Fruit fly (Drosophila melanogaster) whole organism, embryonic: ENCODE results near the gene Rab6.

Experiments used
- BEAF-32 ChIP-seq: fragments of 200-800 bp; sonication (Bioruptor generic); optimal IDR thresholded peaks from 3 replicates; lab custom pipeline; 2017; ENCODE audit warnings: missing biosample characterization, missing genetic modification characterization, mild to moderate bottlenecking, moderate library complexity, missing genetic modification reagents
- CG12942 ChIP-seq: fragments of 200-800 bp; sonication (Bioruptor generic); optimal IDR thresholded peaks from 3 replicates; lab custom pipeline; 2016; ENCODE audit warnings: missing biosample characterization, missing genetic modification characterization
- CG14441 ChIP-seq: fragments of 200-800 bp; sonication (Bioruptor generic); IDR thresholded peaks from 2 replicates; pipeline ENCODE4 v1.3.6; 2022; ENCODE audit warnings: missing biosample characterization, missing genetic modification characterization
- CG4328 ChIP-seq: fragments of 200-800 bp; sonication (Bioruptor generic); optimal IDR thresholded peaks from 3 replicates; lab custom pipeline; 2017; ENCODE audit warnings: missing biosample characterization, missing genetic modification reagents, missing genetic modification characterization
- D19A ChIP-seq: fragments of 200-800 bp; optimal IDR thresholded peaks from 3 replicates; lab custom pipeline; 2019; ENCODE audit warnings: missing biosample characterization, mild to moderate bottlenecking, missing genetic modification characterization, moderate library complexity
- Gug ChIP-seq: fragments of 200-800 bp; sonication (Bioruptor generic); IDR thresholded peaks from 4 replicates; pipeline ENCODE4 v1.3.6; 2022; ENCODE audit warnings: missing biosample characterization, missing genetic modification characterization
- croc ChIP-seq: fragments of 200-800 bp; sonication (Bioruptor generic); conservative IDR thresholded peaks from 3 replicates; pipeline ENCODE4 v1.3.6; 2022; ENCODE audit warnings: missing biosample characterization, missing genetic modification characterization
- nmo ChIP-seq: fragments of 200-800 bp; sonication (Bioruptor generic); optimal IDR thresholded peaks from 2 replicates; lab custom pipeline; 2018; ENCODE audit warnings: missing biosample characterization, mild to moderate bottlenecking, missing genetic modification characterization, moderate library complexity
- pan ChIP-seq, 4 experiments: fragments of >200 bp in 3 of 4; fragments of 200-800 bp in 1 of 4; sonication (Bioruptor generic) in 1 of 4; optimal IDR thresholded peaks in 3 of 4; IDR thresholded peaks in 1 of 4; 2 replicates each; pipeline versions ENCODE4 v1.3.6 to Lab custom; 2017 to 2022; ENCODE audit warnings: missing biosample characterization in 2 of 4, missing genetic modification characterization in 2 of 4, mixed read lengths in 1 of 4

DNA sequence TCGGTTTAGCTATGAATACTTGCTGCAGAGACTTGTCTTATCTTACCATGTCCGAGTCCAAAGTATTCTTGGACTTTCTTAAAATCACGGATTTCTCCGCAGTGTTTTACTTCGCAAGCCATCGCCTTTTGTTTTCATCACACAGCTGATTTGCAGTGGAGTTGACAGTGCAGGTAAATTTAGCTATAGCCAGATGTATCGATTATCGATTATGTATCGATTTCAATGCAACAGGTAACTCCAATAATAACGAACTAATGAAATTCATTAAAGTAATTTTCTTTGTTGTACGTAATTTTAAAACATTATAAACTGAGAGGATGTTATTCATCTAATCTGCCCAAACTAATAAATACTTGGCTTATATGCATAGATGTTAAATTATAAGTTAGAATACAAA, 45.9 kb downstream of the Rab6 start, which contains the start of gene Rab3-GAP:
- TF ChIP-seq pan (optimal IDR thresholded peaks at IDR 0.05; lab: Kevin White, UChicago) = no peak
- peak in 1 of 2 experiments; percentile 40 for TF ChIP-seq pan (GFP tag; optimal IDR thresholded peaks at IDR 0.05 in 1 of 2, IDR thresholded peaks at IDR 0.05 in 1 of 2)
- peak; percentile 36 for TF ChIP-seq BEAF-32
- no peak for TF ChIP-seq CG14441 (GFP tag; lab: Robert Waterston, UW)
- TF ChIP-seq croc (GFP tag; lab: Robert Waterston, UW) = no peak
- TF ChIP-seq D19A (tag; lab: Kevin White, UChicago) = no peak
- TF ChIP-seq nmo = peak; percentile 51
- TF ChIP-seq Gug (GFP tag; lab: Robert Waterston, UW) = no peak
- TF ChIP-seq CG4328 (GFP tag; lab: Kevin White, UChicago) = no peak
- TF ChIP-seq CG12942 (GFP tag; lab: Kevin White, UChicago) = peak; percentile 34
